Worm (Caenorhabditis elegans) whole organism, late embryonic: ENCODE measurements around the gene gly-5.

Experiments
- F13H6.1 ChIP-seq: sonication (generic microtip); optimal IDR thresholded peaks from 2 replicates; lab custom pipeline; 2016; ENCODE audit warnings: missing genetic modification characterization, missing compliant biosample characterization
- ama-1 ChIP-seq: fragments of 150-350 bp; optimal IDR thresholded peaks from 2 replicates; lab custom pipeline; 2014
- ceh-18 ChIP-seq: sonication (generic microtip); optimal IDR thresholded peaks from 2 replicates; lab custom pipeline; 2016; ENCODE audit warnings: missing genetic modification characterization, missing compliant biosample characterization
- ceh-45 ChIP-seq: fragments of 200-800 bp; sonication (Bioruptor generic); IDR thresholded peaks from 2 replicates; pipeline ENCODE4 v1.3.6; 2022; ENCODE audit warnings: missing genetic modification reagents, missing genetic modification characterization, missing compliant biosample characterization
- elt-2 ChIP-seq: sonication (generic microtip); optimal IDR thresholded peaks from 2 replicates; lab custom pipeline; 2016; ENCODE audit warnings: missing genetic modification reagents, missing genetic modification characterization, missing compliant biosample characterization
- fkh-10 ChIP-seq: fragments of 150-350 bp; optimal IDR thresholded peaks from 2 replicates; lab custom pipeline; 2014; ENCODE audit warnings: missing biosample characterization, missing genetic modification reagents, missing genetic modification characterization
- nfya-1 ChIP-seq: sonication (generic microtip); optimal IDR thresholded peaks from 2 replicates; lab custom pipeline; 2017; ENCODE audit warnings: missing genetic modification characterization, mild to moderate bottlenecking, missing compliant biosample characterization, antibody characterized with exemption, moderate library complexity
- nhr-11 ChIP-seq: fragments of 150-350 bp; optimal IDR thresholded peaks from 2 replicates; lab custom pipeline; 2014; ENCODE audit warnings: missing biosample characterization, missing genetic modification characterization
- nhr-232 ChIP-seq: sonication (generic microtip); optimal IDR thresholded peaks from 2 replicates; lab custom pipeline; 2016; ENCODE audit warnings: missing genetic modification characterization, missing compliant biosample characterization
- odd-2 ChIP-seq: sonication (generic microtip); optimal IDR thresholded peaks from 2 replicates; lab custom pipeline; 2017; ENCODE audit warnings: antibody characterized with exemption, mild to moderate bottlenecking, missing genetic modification characterization, missing compliant biosample characterization
- pqm-1 ChIP-seq: sonication (generic microtip); optimal IDR thresholded peaks from 2 replicates; lab custom pipeline; 2016; ENCODE audit warnings: missing genetic modification characterization, missing compliant biosample characterization
- tbx-2 ChIP-seq: sonication (generic microtip); optimal IDR thresholded peaks from 2 replicates; lab custom pipeline; 2016; ENCODE audit warnings: missing genetic modification characterization, missing compliant biosample characterization
- unc-42 ChIP-seq: sonication (generic microtip); optimal IDR thresholded peaks from 2 replicates; lab custom pipeline; 2016; ENCODE audit warnings: missing genotype, missing genetic modification characterization, missing compliant biosample characterization
- ztf-16 ChIP-seq: sonication (generic microtip); optimal IDR thresholded peaks from 2 replicates; lab custom pipeline; 2017; ENCODE audit warnings: missing genetic modification characterization, missing compliant biosample characterization

ce11 chrIII:13215682-13216081 is 28.5 kb downstream of the gly-5 start:
- TF ChIP-seq nhr-11 (tag; lab: Kevin White, UChicago) (no peak), nhr-232 (tag; lab: Kevin White, UChicago) (no peak), unc-42 (peak; percentile 10), ama-1 (no peak), elt-2 (no peak), tbx-2 (no peak), fkh-10 (GFP tag; lab: Kevin White, UChicago) (no peak), ztf-16 (tag; lab: Kevin White, UChicago) (no peak), odd-2 (tag; lab: Kevin White, UChicago) (no peak), F13H6.1 (tag; lab: Kevin White, UChicago) (no peak), pqm-1 (tag; lab: Kevin White, UChicago) (no peak), ceh-45 (no peak), nfya-1 (tag; lab: Kevin White, UChicago) (no peak), ceh-18 (tag; lab: Kevin White, UChicago) (no peak)
